Fruit fly (Drosophila melanogaster): ENCODE measurements around the gene CG10286.

dm6 chr3R:6341668-6342067, 27.1 kb upstream of the CG10286 start, which contains the start of gene CG17917:
- no peak for TF ChIP-seq CG8478 (optimal IDR thresholded peaks at IDR 0.05)
- no peak for TF ChIP-seq CTCF (optimal IDR thresholded peaks at IDR 0.05)
